Fruit fly (Drosophila melanogaster) whole organism, embryonic: ENCODE measurements around the gene CG12016.

Source experiments
- Ada2b ChIP-seq: fragments of 200-800 bp; sonication (Bioruptor generic); IDR thresholded peaks from 2 replicates; pipeline ENCODE4 v1.3.6; 2022; ENCODE audit warnings: missing biosample characterization, missing genetic modification characterization
- Antp ChIP-seq: fragments of 200-800 bp; sonication (Bioruptor generic); optimal IDR thresholded peaks from 3 replicates; lab custom pipeline; 2016; ENCODE audit warnings: missing biosample characterization, missing genetic modification characterization
- Bteb2 ChIP-seq: fragments of 200-800 bp; sonication (Bioruptor generic); optimal IDR thresholded peaks from 2 replicates; lab custom pipeline; 2016; ENCODE audit warnings: missing biosample characterization, missing genetic modification characterization
- CG11398 ChIP-seq: fragments of 200-800 bp; sonication (Bioruptor generic); optimal IDR thresholded peaks from 2 replicates; lab custom pipeline; 2016; ENCODE audit warnings: missing biosample characterization, missing genetic modification characterization
- CG12236 ChIP-seq: fragments of 200-800 bp; sonication (Bioruptor generic); optimal IDR thresholded peaks from 2 replicates; lab custom pipeline; 2016; ENCODE audit warnings: missing biosample characterization, missing genetic modification characterization
- CG13287 ChIP-seq: fragments of 200-800 bp; sonication (Bioruptor generic); IDR thresholded peaks from 2 replicates; pipeline ENCODE4 v1.3.6; 2022; ENCODE audit warnings: missing biosample characterization, missing genetic modification characterization; ENCODE audit not compliant: partially characterized antibody
- CG13775 ChIP-seq: fragments of 200-800 bp; sonication (Bioruptor generic); optimal IDR thresholded peaks from 3 replicates; lab custom pipeline; 2017; ENCODE audit warnings: missing biosample characterization, mild to moderate bottlenecking, missing genetic modification characterization
- CG15479 ChIP-seq: fragments of 200-800 bp; sonication (Bioruptor generic); optimal IDR thresholded peaks from 3 replicates; lab custom pipeline; 2019; ENCODE audit warnings: missing biosample characterization, mild to moderate bottlenecking, missing genetic modification characterization, moderate library complexity
- CG1647 ChIP-seq: fragments of 200-800 bp; sonication (Bioruptor generic); optimal IDR thresholded peaks from 3 replicates; lab custom pipeline; 2016; ENCODE audit warnings: missing biosample characterization, missing genetic modification characterization
- CG16813 ChIP-seq: fragments of 200-800 bp; sonication (Bioruptor generic); IDR thresholded peaks from 3 replicates; pipeline ENCODE4 v1.3.6; 2022; ENCODE audit warnings: missing biosample characterization, missing genetic modification characterization; ENCODE audit not compliant: partially characterized antibody
- CG17912 ChIP-seq: fragments of 200-800 bp; sonication (Bioruptor generic); optimal IDR thresholded peaks from 2 replicates; lab custom pipeline; 2018; ENCODE audit warnings: missing biosample characterization, mild to moderate bottlenecking, missing genetic modification characterization
- CG34422 ChIP-seq: fragments of 200-800 bp; sonication (Bioruptor generic); IDR thresholded peaks from 3 replicates; pipeline ENCODE4 v1.3.6; 2022; ENCODE audit warnings: missing biosample characterization, missing genetic modification characterization
- CG4360 ChIP-seq: fragments of 200-800 bp; sonication (Bioruptor generic); IDR thresholded peaks from 2 replicates; pipeline ENCODE4 v1.3.6; 2022; ENCODE audit warnings: missing biosample characterization, missing genetic modification characterization
- CG43689 ChIP-seq: fragments of 200-800 bp; sonication (Bioruptor generic); IDR thresholded peaks from 2 replicates; pipeline ENCODE4 v1.3.6; 2022; ENCODE audit warnings: missing biosample characterization, missing genetic modification characterization
- CG4424 ChIP-seq: fragments of 200-800 bp; sonication (Bioruptor generic); optimal IDR thresholded peaks from 3 replicates; lab custom pipeline; 2016; ENCODE audit warnings: missing biosample characterization, missing genetic modification characterization
- CG5953 ChIP-seq: fragments of 200-800 bp; sonication (Bioruptor generic); IDR thresholded peaks from 2 replicates; pipeline ENCODE4 v1.3.6; 2022; ENCODE audit warnings: missing biosample characterization, missing genetic modification characterization
- CG9215 ChIP-seq: fragments of 200-800 bp; sonication (Bioruptor generic); IDR thresholded peaks from 2 replicates; pipeline ENCODE4 v1.3.6; 2022; ENCODE audit warnings: missing biosample characterization, missing genetic modification characterization
- CG9437 ChIP-seq: fragments of 200-800 bp; sonication (Bioruptor generic); optimal IDR thresholded peaks from 2 replicates; lab custom pipeline; 2018; ENCODE audit warnings: missing biosample characterization, mild to moderate bottlenecking, missing genetic modification characterization
- CG9609 ChIP-seq: fragments of 200-800 bp; sonication (Bioruptor generic); optimal IDR thresholded peaks from 3 replicates; lab custom pipeline; 2016; ENCODE audit warnings: missing biosample characterization, missing genetic modification characterization
- CHES-1-like ChIP-seq: fragments of 200-800 bp; sonication (Bioruptor generic); optimal IDR thresholded peaks from 2 replicates; lab custom pipeline; 2016; ENCODE audit warnings: missing biosample characterization, missing genetic modification characterization
- CTCF ChIP-seq: fragments of 200-800 bp; sonication (Bioruptor generic); optimal IDR thresholded peaks from 2 replicates; lab custom pipeline; 2017; ENCODE audit warnings: missing biosample characterization, mild to moderate bottlenecking, missing genetic modification characterization, moderate library complexity
- Deaf1 ChIP-seq: fragments of 200-800 bp; optimal IDR thresholded peaks from 3 replicates; lab custom pipeline; 2019; ENCODE audit warnings: missing biosample characterization, mild to moderate bottlenecking, missing genetic modification characterization, moderate library complexity
- Dfd ChIP-seq, 2 experiments: fragments of >200 bp; optimal IDR thresholded peaks; 2 replicates each; lab custom pipeline; 2017; ENCODE audit warnings: missing biosample characterization in 2 of 2, missing genetic modification characterization in 2 of 2
- Dll ChIP-seq: fragments of 200-800 bp; sonication (Bioruptor generic); IDR thresholded peaks from 4 replicates; pipeline ENCODE4 v1.3.6; 2022; ENCODE audit warnings: missing biosample characterization, missing genetic modification characterization; ENCODE audit not compliant: partially characterized antibody
- E2f1 ChIP-seq: fragments of 200-800 bp; sonication (Bioruptor generic); IDR thresholded peaks from 2 replicates; pipeline ENCODE4 v1.3.6; 2022; ENCODE audit warnings: missing biosample characterization, missing genetic modification characterization
- Mrtf ChIP-seq: fragments of 200-800 bp; sonication (Bioruptor generic); IDR thresholded peaks from 3 replicates; pipeline ENCODE4 v1.3.6; 2022; ENCODE audit warnings: missing biosample characterization, missing genetic modification characterization
- Myb ChIP-seq: fragments of 200-800 bp; sonication (Bioruptor generic); optimal IDR thresholded peaks from 2 replicates; lab custom pipeline; 2016; ENCODE audit warnings: missing biosample characterization, missing genetic modification characterization
- Sox100B ChIP-seq: fragments of 200-800 bp; sonication (Bioruptor generic); optimal IDR thresholded peaks from 3 replicates; lab custom pipeline; 2018; ENCODE audit warnings: missing biosample characterization, mild to moderate bottlenecking, missing genetic modification characterization
- Trl ChIP-seq, 3 experiments: fragments of >200 bp in 2 of 3; fragments of 200-800 bp in 1 of 3; sonication (Bioruptor generic) in 1 of 3; optimal IDR thresholded peaks; 2 replicates in 1 of 3; 3 replicates in 2 of 3; lab custom pipeline; 2016 to 2017; ENCODE audit warnings: missing biosample characterization in 1 of 3, missing genetic modification characterization in 1 of 3
- Usf ChIP-seq: fragments of 200-800 bp; sonication (Bioruptor generic); optimal IDR thresholded peaks from 2 replicates; lab custom pipeline; 2017; ENCODE audit warnings: missing genotype, missing biosample characterization, missing genetic modification characterization
- btn ChIP-seq: fragments of 200-800 bp; sonication (Bioruptor generic); optimal IDR thresholded peaks from 2 replicates; lab custom pipeline; 2016; ENCODE audit warnings: missing biosample characterization, missing genetic modification characterization
- cas ChIP-seq: fragments of 200-800 bp; sonication (Bioruptor generic); IDR thresholded peaks from 2 replicates; pipeline ENCODE4 v1.3.6; 2022; ENCODE audit warnings: missing biosample characterization, missing genetic modification characterization
- corto ChIP-seq: fragments of 200-800 bp; sonication (Bioruptor generic); optimal IDR thresholded peaks from 2 replicates; lab custom pipeline; 2016; ENCODE audit warnings: missing biosample characterization, mild to moderate bottlenecking, missing genetic modification characterization, moderate library complexity
- crp ChIP-seq, 2 experiments: fragments of 200-800 bp; sonication (Bioruptor generic); optimal IDR thresholded peaks; 2 replicates in 1 of 2; 3 replicates in 1 of 2; lab custom pipeline; 2017; ENCODE audit warnings: missing biosample characterization in 2 of 2, missing genetic modification characterization in 2 of 2, mild to moderate bottlenecking in 1 of 2, moderate library complexity in 1 of 2
- da ChIP-seq: fragments of 200-800 bp; sonication (Bioruptor generic); optimal IDR thresholded peaks from 2 replicates; lab custom pipeline; 2016; ENCODE audit warnings: missing biosample characterization, missing genetic modification characterization
- gfzf ChIP-seq: fragments of 200-800 bp; sonication (Bioruptor generic); optimal IDR thresholded peaks from 2 replicates; lab custom pipeline; 2016; ENCODE audit warnings: missing biosample characterization, mild to moderate bottlenecking, missing genetic modification characterization, moderate library complexity
- gt ChIP-seq: fragments of 200-800 bp; sonication (Bioruptor generic); IDR thresholded peaks from 2 replicates; pipeline ENCODE4 v1.3.6; 2022; ENCODE audit warnings: missing biosample characterization, missing genetic modification characterization
- ind ChIP-seq: fragments of 200-800 bp; sonication (Bioruptor generic); optimal IDR thresholded peaks from 3 replicates; lab custom pipeline; 2016; ENCODE audit warnings: missing biosample characterization, missing genetic modification characterization
- lmd ChIP-seq: fragments of 200-800 bp; sonication (Bioruptor generic); IDR thresholded peaks from 2 replicates; pipeline ENCODE4 v1.3.6; 2022; ENCODE audit warnings: missing biosample characterization, missing genetic modification characterization
- mld ChIP-seq: fragments of 200-800 bp; sonication (Bioruptor generic); IDR thresholded peaks from 3 replicates; pipeline ENCODE4 v1.3.6; 2022; ENCODE audit warnings: missing biosample characterization, missing genetic modification characterization; ENCODE audit not compliant: partially characterized antibody
- psq ChIP-seq: fragments of 200-800 bp; sonication (Bioruptor generic); optimal IDR thresholded peaks from 2 replicates; lab custom pipeline; 2017; ENCODE audit warnings: missing biosample characterization, missing genetic modification characterization
- pum ChIP-seq: fragments of 200-800 bp; sonication (Bioruptor generic); optimal IDR thresholded peaks from 2 replicates; lab custom pipeline; 2016; ENCODE audit warnings: missing biosample characterization, missing genetic modification characterization
- pzg ChIP-seq: fragments of 200-800 bp; sonication (Bioruptor generic); optimal IDR thresholded peaks from 3 replicates; lab custom pipeline; 2018; ENCODE audit warnings: missing biosample characterization, mild to moderate bottlenecking, missing genetic modification characterization, moderate library complexity
- run ChIP-seq: fragments of 200-800 bp; sonication (Bioruptor generic); optimal IDR thresholded peaks from 3 replicates; lab custom pipeline; 2018; ENCODE audit warnings: missing biosample characterization, mild to moderate bottlenecking, missing genetic modification characterization
- sens ChIP-seq: fragments of 200-800 bp; sonication (Bioruptor generic); peaks from one replicate; lab custom pipeline; 2016; ENCODE audit warnings: missing biosample characterization, missing genetic modification characterization
- sim ChIP-seq: fragments of 200-800 bp; sonication (Bioruptor generic); IDR thresholded peaks from 2 replicates; pipeline ENCODE4 v1.3.6; 2022; ENCODE audit warnings: missing biosample characterization, missing genetic modification characterization
- slp2 ChIP-seq: fragments of 200-800 bp; sonication (Bioruptor generic); optimal IDR thresholded peaks from 2 replicates; lab custom pipeline; 2016; ENCODE audit warnings: missing biosample characterization, missing genetic modification characterization
- stc ChIP-seq: fragments of 200-800 bp; sonication (Bioruptor generic); IDR thresholded peaks from 2 replicates; pipeline ENCODE4 v1.3.6; 2022; ENCODE audit warnings: missing biosample characterization, missing genetic modification characterization
- tio ChIP-seq: fragments of 200-800 bp; sonication (Bioruptor generic); optimal IDR thresholded peaks from 2 replicates; lab custom pipeline; 2017; ENCODE audit warnings: missing biosample characterization, missing genetic modification characterization, inconsistent platforms
- zf30C ChIP-seq: fragments of 200-800 bp; sonication (Bioruptor generic); optimal IDR thresholded peaks from 3 replicates; lab custom pipeline; 2018; ENCODE audit warnings: missing biosample characterization, mild to moderate bottlenecking, missing genetic modification characterization

Gene CG12016

DNA sequence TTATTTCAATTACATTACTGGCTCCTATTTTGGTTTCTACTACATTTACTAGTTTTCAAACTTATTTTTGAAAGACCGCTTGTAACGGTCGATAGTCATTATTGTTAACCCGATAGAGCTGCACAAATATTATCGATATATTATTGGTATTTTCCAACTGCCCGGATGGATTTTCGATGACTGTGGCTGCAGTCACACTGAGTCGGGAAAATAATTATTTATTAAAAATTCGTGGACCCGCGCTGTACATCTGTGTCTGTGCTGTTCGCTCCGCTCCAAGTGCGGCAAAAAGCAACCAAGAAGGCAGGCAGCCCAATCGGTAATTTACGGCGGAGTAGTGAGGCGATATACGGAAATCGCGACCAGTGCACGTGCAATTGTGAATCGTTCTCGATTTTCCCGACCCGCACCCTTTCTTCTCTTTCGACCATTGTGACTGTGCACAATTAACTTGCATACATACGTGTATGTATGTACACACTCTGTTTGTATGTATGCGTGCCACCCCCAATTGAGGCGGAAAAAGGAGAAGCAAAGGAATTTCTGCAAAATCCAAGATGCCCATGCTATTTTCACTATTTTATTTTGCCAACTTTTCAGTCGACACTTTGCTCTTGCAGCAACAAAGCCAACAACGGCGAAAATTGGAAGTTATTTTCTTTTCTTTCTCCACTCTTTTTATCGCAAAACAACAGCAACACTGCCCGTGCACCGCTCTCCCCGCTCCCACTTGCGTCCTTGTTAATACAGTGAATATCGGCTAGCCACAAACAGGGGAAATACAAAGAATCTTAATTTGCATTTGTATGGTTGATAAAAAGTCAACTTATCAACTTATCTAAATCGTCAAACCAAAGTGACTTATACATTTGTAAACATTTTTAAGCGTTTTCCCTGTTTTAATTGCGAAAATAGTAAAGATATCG lies 15.6 kb upstream of the CG12016 start, which contains the start of gene ZnT63C (continued):
- TF ChIP-seq Usf (GFP tag; lab: Kevin White, UChicago) (no peak), CG17912 (GFP tag; lab: Kevin White, UChicago) (no peak), pzg (GFP tag; lab: Kevin White, UChicago) (peak; percentile 74), Dll (GFP tag; lab: Robert Waterston, UW) (peak; percentile 82), sim (no peak), mld (peak; percentile 66), CG43689 (GFP tag; lab: Robert Waterston, UW) (no peak), da (GFP tag; lab: Kevin White, UChicago) (no peak), Dfd (GFP tag; optimal IDR thresholded peaks at IDR 0.05; lab: Kevin White, UChicago) (no peak), Ada2b (no peak), CG4360 (GFP tag; lab: Robert Waterston, UW) (no peak), CG13775 (GFP tag; lab: Kevin White, UChicago) (no peak), CTCF (GFP tag; lab: Kevin White, UChicago) (peak; percentile 2), CG9437 (GFP tag; lab: Kevin White, UChicago) (no peak), crp (GFP tag; optimal IDR thresholded peaks at IDR 0.05; lab: Kevin White, UChicago) (no peak), slp2 (GFP tag; lab: Kevin White, UChicago) (no peak), zf30C (GFP tag; lab: Kevin White, UChicago) (no peak), ind (no peak), CG12236 (GFP tag; lab: Kevin White, UChicago) (no peak), Sox100B (no peak), run (tag; lab: Kevin White, UChicago) (peak; percentile 1), Antp (GFP tag; lab: Kevin White, UChicago) (no peak), CG4424 (GFP tag; lab: Kevin White, UChicago) (no peak), sens (GFP tag; lab: Kevin White, UChicago) (peak; percentile 69), CG11398 (GFP tag; lab: Kevin White, UChicago) (no peak), Myb (GFP tag; lab: Kevin White, UChicago) (peak; percentile 97), stc (GFP tag; lab: Robert Waterston, UW) (no peak), CG15479 (peak; percentile 84), Deaf1 (tag; lab: Kevin White, UChicago) (no peak), gfzf (GFP tag; lab: Kevin White, UChicago) (peak; percentile 85), Mrtf (GFP tag; lab: Robert Waterston, UW) (no peak), gt (GFP tag; lab: Robert Waterston, UW) (no peak), CG1647 (GFP tag; lab: Kevin White, UChicago) (no peak), Bteb2 (no peak), corto (GFP tag; lab: Kevin White, UChicago) (no peak), CHES-1-like (GFP tag; lab: Kevin White, UChicago) (no peak), CG16813 (peak; percentile 83), lmd (no peak), CG13287 (GFP tag; lab: Robert Waterston, UW) (peak; percentile 85), CG9609 (GFP tag; lab: Kevin White, UChicago) (no peak), E2f1 (GFP tag; lab: Robert Waterston, UW) (no peak), btn (no peak), Trl (optimal IDR thresholded peaks at IDR 0.05; lab: Kevin White, UChicago) (no peak), Trl (GFP tag; optimal IDR thresholded peaks at IDR 0.05; lab: Kevin White, UChicago) (no peak), cas (GFP tag; lab: Robert Waterston, UW) (no peak), pum (no peak), CG9215 (no peak), tio (GFP tag; lab: Kevin White, UChicago) (no peak), CG34422 (GFP tag; lab: Robert Waterston, UW) (no peak), psq (GFP tag; lab: Kevin White, UChicago) (no peak), CG5953 (0 out of 2 replicates have a peak, but pooled peaks have one; percentile 23)
